Worm (Caenorhabditis elegans): Measurements from ENCODE around the gene Y62E10A.24.

DNA sequence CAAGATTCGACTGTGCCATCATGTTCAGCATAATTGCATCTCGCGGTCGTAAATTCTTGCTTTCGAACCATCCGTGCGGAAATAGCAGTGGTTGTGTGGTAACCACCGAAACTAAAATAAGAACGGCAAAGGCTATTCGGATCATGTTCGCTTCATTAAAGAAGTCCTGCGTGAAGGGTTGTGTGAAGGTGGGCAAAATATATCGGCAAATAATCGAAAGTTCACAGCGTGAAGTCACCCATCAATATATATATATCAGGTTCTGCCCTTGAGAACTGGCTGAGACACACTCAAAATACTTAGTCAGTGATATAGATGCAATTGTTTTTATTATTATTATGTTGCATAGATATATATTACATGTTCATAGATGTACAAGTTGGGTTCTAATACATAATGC lies 37.5 kb downstream of the Y62E10A.24 start, which contains the start of gene Y62E10A.19:
- TF ChIP-seq madf-10 (tag; optimal IDR thresholded peaks at IDR 0.05) = no peak
- no peak for TF ChIP-seq xnd-1 (tag; optimal IDR thresholded peaks at IDR 0.05)
- TF ChIP-seq ceh-91 (GFP tag; IDR thresholded peaks at IDR 0.05) = no peak
- TF ChIP-seq fkh-3 (tag; optimal IDR thresholded peaks at IDR 0.05) = no peak
- TF ChIP-seq T26A5.8 (tag; optimal IDR thresholded peaks at IDR 0.05) = no peak
- TF ChIP-seq ztf-3 (GFP tag; optimal IDR thresholded peaks at IDR 0.05) = no peak
- no peak for TF ChIP-seq hmg-20 (GFP tag; IDR thresholded peaks at IDR 0.05)
- no peak for TF ChIP-seq snpc-4 (GFP tag; optimal IDR thresholded peaks at IDR 0.05)
- no peak for TF ChIP-seq snpc-4 (tag; optimal IDR thresholded peaks at IDR 0.05)
- no peak for TF ChIP-seq ama-1 (optimal IDR thresholded peaks at IDR 0.05)
- no peak for TF ChIP-seq ama-1 (GFP tag; optimal IDR thresholded peaks at IDR 0.05)

All from whole organism, young adult.